Worm (Caenorhabditis elegans): ENCODE measurements around the gene Y49F6B.19.

Y49F6B.19 gene

DNA sequence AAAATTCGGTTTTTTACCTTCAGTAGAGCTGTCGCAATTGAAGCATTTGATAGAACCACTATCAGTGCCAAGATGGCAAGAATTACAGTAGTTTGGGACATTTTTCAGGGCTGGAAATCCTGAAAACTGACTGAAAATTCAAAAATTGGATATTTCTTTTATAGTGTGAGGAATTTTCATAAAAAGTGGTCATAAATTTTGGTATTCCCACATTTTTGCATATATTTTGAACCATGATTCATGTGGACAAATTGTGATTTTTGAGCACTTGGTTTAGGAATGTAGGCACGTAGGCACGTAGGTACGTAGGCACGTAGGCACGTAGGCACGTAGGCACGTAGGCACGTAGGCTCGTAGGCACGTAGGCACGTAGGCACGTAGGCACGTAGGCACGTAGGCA is at the start of gene Y49F6B.19:
Gene Y49F6B.19, minus strand, starts transcription at position 101 of the 400 bp plus-strand sequence.
- TF ChIP-seq zip-8 (tag; optimal IDR thresholded peaks at IDR 0.05) (no peak), hlh-1 (tag; optimal IDR thresholded peaks at IDR 0.05) (no peak), snpc-4 (tag; optimal IDR thresholded peaks at IDR 0.05) (no peak), lsy-2 (tag; optimal IDR thresholded peaks at IDR 0.05) (no peak), ceh-43 (GFP tag; optimal IDR thresholded peaks at IDR 0.05) (no peak), ztf-11 (tag; optimal IDR thresholded peaks at IDR 0.05) (no peak), elt-1 (tag; optimal IDR thresholded peaks at IDR 0.05; ENCODE audit: borderline replicate concordance, insufficient read depth) (no peak), mab-5 (tag; optimal IDR thresholded peaks at IDR 0.05) (no peak), sem-2 (GFP tag; optimal IDR thresholded peaks at IDR 0.05) (no peak), flh-1 (GFP tag; optimal IDR thresholded peaks at IDR 0.05) (no peak), unc-62 (GFP tag; optimal IDR thresholded peaks at IDR 0.05) (no peak), ces-1 (GFP tag; optimal IDR thresholded peaks at IDR 0.05) (no peak), ceh-83 (GFP tag; optimal IDR thresholded peaks at IDR 0.05) (no peak), unc-39 (tag; optimal IDR thresholded peaks at IDR 0.05) (no peak)

ce11 chrII:3561561-3561960 is 49.4 kb upstream of the Y49F6B.19 start, which contains the start of gene W10G11.2:
Gene W10G11.2 (minus strand): TSS chrII:3561661.
- TF ChIP-seq hlh-1 (tag; optimal IDR thresholded peaks at IDR 0.05) (no peak), nhr-28 (tag; optimal IDR thresholded peaks at IDR 0.05) (no peak), unc-62 (GFP tag; optimal IDR thresholded peaks at IDR 0.05) (no peak), bed-3 (GFP tag; optimal IDR thresholded peaks at IDR 0.05) (no peak), pha-4 (tag; optimal IDR thresholded peaks at IDR 0.05) (no peak), sptf-1 (tag; optimal IDR thresholded peaks at IDR 0.05) (no peak), nhr-76 (tag; optimal IDR thresholded peaks at IDR 0.05) (no peak), M03D4.4 (tag; optimal IDR thresholded peaks at IDR 0.05) (no peak), lin-13 (tag; optimal IDR thresholded peaks at IDR 0.05) (no peak), ces-1 (GFP tag; optimal IDR thresholded peaks at IDR 0.05) (no peak)

DNA sequence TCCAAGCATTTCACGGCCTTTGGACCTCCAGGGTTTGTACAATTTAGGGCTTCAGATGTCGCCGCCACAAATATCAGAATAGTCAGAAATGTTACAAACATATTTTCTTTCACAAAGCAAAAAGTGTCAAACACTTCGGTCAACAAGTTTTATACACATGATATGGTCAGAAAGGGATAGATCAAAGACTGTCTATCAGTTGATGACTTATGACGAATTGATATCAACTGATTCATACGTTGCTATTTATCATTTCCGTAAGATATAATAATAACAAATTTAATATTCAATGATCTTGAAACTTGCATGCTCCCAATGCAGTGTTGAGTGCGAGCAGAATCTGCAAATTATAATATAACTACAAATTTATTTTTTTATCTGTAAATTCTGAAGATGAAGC is 48.5 kb upstream of the Y49F6B.19 start, which contains the start of gene W10G11.1:
Gene W10G11.1, minus strand, starts transcription at position 101 of the 400 bp plus-strand sequence.
- no peak for TF ChIP-seq snpc-4 (tag; optimal IDR thresholded peaks at IDR 0.05)
- no peak for TF ChIP-seq bed-3 (GFP tag; optimal IDR thresholded peaks at IDR 0.05)
- no peak for TF ChIP-seq unc-39 (tag; optimal IDR thresholded peaks at IDR 0.05)
- TF ChIP-seq ztf-11 (tag; optimal IDR thresholded peaks at IDR 0.05) = no peak
- no peak for TF ChIP-seq tbx-8 (GFP tag; optimal IDR thresholded peaks at IDR 0.05)
- no peak for TF ChIP-seq cnd-1 (tag; optimal IDR thresholded peaks at IDR 0.05)
- TF ChIP-seq nhr-76 (tag; optimal IDR thresholded peaks at IDR 0.05) = no peak

DNA sequence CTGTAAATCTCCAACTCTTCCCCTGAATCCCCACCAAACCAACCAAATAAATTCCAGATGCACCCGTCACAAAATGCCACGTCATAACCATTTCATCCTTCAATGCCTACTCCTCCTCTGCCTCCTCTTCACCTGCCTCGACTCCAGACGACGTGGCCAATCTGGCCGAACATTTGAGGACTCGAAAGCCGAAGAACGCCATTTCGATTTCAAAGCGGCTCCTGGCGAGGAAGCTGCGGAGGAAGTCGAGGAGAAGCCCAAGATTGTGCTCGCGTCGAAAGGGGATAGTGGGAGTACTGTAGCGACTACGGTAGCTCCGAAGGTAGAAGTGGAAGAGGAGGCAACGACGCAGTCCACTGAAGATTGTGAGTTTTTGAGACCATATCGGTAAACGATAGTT is 45.3 kb upstream of the Y49F6B.19 start, which contains the start of gene lgc-45:
Gene lgc-45, plus strand, starts transcription at position 56 of the 400 bp plus-strand sequence.
- no peak for TF ChIP-seq lsy-2 (tag; optimal IDR thresholded peaks at IDR 0.05)
- no peak for TF ChIP-seq nhr-28 (tag; optimal IDR thresholded peaks at IDR 0.05)
- no peak for TF ChIP-seq tbx-8 (GFP tag; optimal IDR thresholded peaks at IDR 0.05)
- TF ChIP-seq nhr-2 (tag; optimal IDR thresholded peaks at IDR 0.05) = no peak
- no peak for TF ChIP-seq nhr-12 (tag; optimal IDR thresholded peaks at IDR 0.05)
- no peak for TF ChIP-seq sem-2 (GFP tag; optimal IDR thresholded peaks at IDR 0.05)
- no peak for TF ChIP-seq ceh-83 (GFP tag; optimal IDR thresholded peaks at IDR 0.05)
- TF ChIP-seq ham-2 (GFP tag; optimal IDR thresholded peaks at IDR 0.05) = no peak
- no peak for TF ChIP-seq zip-8 (tag; optimal IDR thresholded peaks at IDR 0.05)
- TF ChIP-seq lin-32 (GFP tag; optimal IDR thresholded peaks at IDR 0.05) = no peak
- TF ChIP-seq nhr-76 (tag; optimal IDR thresholded peaks at IDR 0.05) = no peak
- no peak for TF ChIP-seq sptf-1 (tag; optimal IDR thresholded peaks at IDR 0.05)
- no peak for TF ChIP-seq ceh-43 (GFP tag; optimal IDR thresholded peaks at IDR 0.05)
- no peak for TF ChIP-seq drap-1 (GFP tag; optimal IDR thresholded peaks at IDR 0.05)

DNA sequence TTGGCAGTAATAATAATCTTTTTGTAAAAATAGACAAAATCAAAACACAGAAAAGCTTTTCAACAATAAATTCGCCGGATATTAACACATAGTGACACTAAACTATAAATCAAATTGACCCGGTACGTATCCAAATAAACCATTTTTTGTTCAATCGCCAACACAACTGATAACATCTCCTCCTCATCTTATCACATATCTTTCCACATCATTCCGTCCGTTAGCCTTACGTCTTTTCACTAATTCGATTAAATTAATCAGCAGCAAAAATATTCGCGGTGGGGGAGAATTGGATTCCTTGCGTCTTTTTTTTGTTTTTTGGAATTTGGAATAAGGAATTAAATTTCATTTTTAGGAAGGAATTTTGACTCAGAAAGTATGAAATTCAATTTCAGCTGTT is 44.4 kb upstream of the Y49F6B.19 start:
- no peak for TF ChIP-seq blmp-1 (tag; optimal IDR thresholded peaks at IDR 0.05)
- TF ChIP-seq elt-1 (tag; optimal IDR thresholded peaks at IDR 0.05; ENCODE audit: borderline replicate concordance, insufficient read depth) = no peak
- no peak for TF ChIP-seq ham-2 (GFP tag; optimal IDR thresholded peaks at IDR 0.05)
- TF ChIP-seq snpc-4 (tag; optimal IDR thresholded peaks at IDR 0.05) = no peak
- no peak for TF ChIP-seq flh-1 (GFP tag; optimal IDR thresholded peaks at IDR 0.05)
- no peak for TF ChIP-seq nhr-28 (tag; optimal IDR thresholded peaks at IDR 0.05)
- TF ChIP-seq unc-39 (tag; optimal IDR thresholded peaks at IDR 0.05) = no peak
- TF ChIP-seq cnd-1 (tag; optimal IDR thresholded peaks at IDR 0.05) = no peak
- no peak for TF ChIP-seq sem-2 (GFP tag; optimal IDR thresholded peaks at IDR 0.05)
- TF ChIP-seq ztf-11 (tag; optimal IDR thresholded peaks at IDR 0.05) = no peak
- TF ChIP-seq ceh-43 (GFP tag; optimal IDR thresholded peaks at IDR 0.05) = no peak
- TF ChIP-seq lsy-2 (tag; optimal IDR thresholded peaks at IDR 0.05) = no peak
- TF ChIP-seq zip-8 (tag; optimal IDR thresholded peaks at IDR 0.05) = no peak
- no peak for TF ChIP-seq nhr-76 (tag; optimal IDR thresholded peaks at IDR 0.05)
- TF ChIP-seq hlh-1 (tag; optimal IDR thresholded peaks at IDR 0.05) = no peak
